Fruit fly (Drosophila melanogaster): ENCODE data around the gene Pburs.
A peak's percentile ranks its signal among the peaks of the same experiment; 100 is the strongest.

The Pburs gene

DNA sequence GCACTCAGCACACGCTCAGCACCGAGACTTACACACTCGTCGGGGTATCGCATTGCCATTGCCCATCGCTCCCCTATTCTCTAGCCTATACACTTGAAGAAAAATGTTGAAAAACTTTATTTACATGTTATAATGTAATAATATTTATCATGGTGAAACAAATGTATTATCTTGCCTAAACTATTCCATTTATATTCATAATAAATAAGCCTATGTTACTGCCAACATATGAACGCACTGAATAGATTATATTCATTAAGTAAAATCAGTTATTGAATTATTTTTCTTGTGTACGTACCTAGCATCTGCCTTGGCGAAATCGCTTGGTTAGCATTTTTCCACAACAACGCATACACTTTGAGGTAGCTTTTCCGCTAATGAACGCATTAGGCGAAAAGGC, 23.8 kb upstream of the Pburs start (continued):
- peak; percentile 23 for TF ChIP-seq Ssrp (tag; optimal IDR thresholded peaks at IDR 0.05)
- no peak for TF ChIP-seq peb (GFP tag; IDR thresholded peaks at IDR 0.05)
- 0 out of 2 replicates have a peak, but pooled peaks have one; percentile 11 for TF ChIP-seq CG32767 (GFP tag; IDR thresholded peaks at IDR 0.05)
- TF ChIP-seq CG3163 (GFP tag; optimal IDR thresholded peaks at IDR 0.05) = no peak
- TF ChIP-seq sr (GFP tag; IDR thresholded peaks at IDR 0.05) = no peak
- TF ChIP-seq cad (GFP tag; optimal IDR thresholded peaks at IDR 0.05) = no peak
- peak; percentile 6 for TF ChIP-seq CG6854 (GFP tag; optimal IDR thresholded peaks at IDR 0.05)
- TF ChIP-seq CG18262 (tag; optimal IDR thresholded peaks at IDR 0.05) = peak; percentile 73
- TF ChIP-seq prd (optimal IDR thresholded peaks at IDR 0.05) = no peak
- peak; percentile 69 for TF ChIP-seq prd (GFP tag; IDR thresholded peaks at IDR 0.05)
- 0 out of 2 replicates have a peak, but pooled peaks have one; percentile 43 for TF ChIP-seq CG10959 (GFP tag; IDR thresholded peaks at IDR 0.05)
- TF ChIP-seq CG6813 (GFP tag; optimal IDR thresholded peaks at IDR 0.05) = peak; percentile 41
- TF ChIP-seq CG4360 (GFP tag; IDR thresholded peaks at IDR 0.05) = 0 out of 2 replicates have a peak, but pooled peaks have one; percentile 29
- no peak for TF ChIP-seq seq (GFP tag; IDR thresholded peaks at IDR 0.05)
- TF ChIP-seq CG2199 (GFP tag; IDR thresholded peaks at IDR 0.05) = no peak
- TF ChIP-seq ac (GFP tag; optimal IDR thresholded peaks at IDR 0.05) = peak; percentile 9
- TF ChIP-seq CoRest (tag; optimal IDR thresholded peaks at IDR 0.05) = peak; percentile 69
- no peak for TF ChIP-seq trh (GFP tag; optimal IDR thresholded peaks at IDR 0.05)
- no peak for TF ChIP-seq en (GFP tag; optimal IDR thresholded peaks at IDR 0.05)
- no peak for TF ChIP-seq CG42726 (GFP tag; IDR thresholded peaks at IDR 0.05; ENCODE audit: partially characterized antibody)
- no peak for TF ChIP-seq Sry-β (GFP tag; optimal IDR thresholded peaks at IDR 0.05)
- no peak for TF ChIP-seq aop (GFP tag; IDR thresholded peaks at IDR 0.05)
- TF ChIP-seq CG7839 (tag; optimal IDR thresholded peaks at IDR 0.05) = peak; percentile 72
- TF ChIP-seq bsh (GFP tag; optimal IDR thresholded peaks at IDR 0.05) = peak in 1 of 2 experiments; percentile 61
- no peak for TF ChIP-seq usp (GFP tag; optimal IDR thresholded peaks at IDR 0.05)
- no peak for TF ChIP-seq fu2 (GFP tag; optimal IDR thresholded peaks at IDR 0.05)
- TF ChIP-seq Blimp-1 (GFP tag; optimal IDR thresholded peaks at IDR 0.05) = peak; percentile 64
- peak; percentile 18; the same call in 1 of the 2 replicates for TF ChIP-seq E2f2 (GFP tag; IDR thresholded peaks at IDR 0.05)
- peak; percentile 25; the same call in 1 of the 3 replicates for TF ChIP-seq CG7357 (GFP tag; IDR thresholded peaks at IDR 0.05)
- TF ChIP-seq tio (GFP tag; optimal IDR thresholded peaks at IDR 0.05) = no peak
- peak; percentile 41 for TF ChIP-seq Nf-YB (GFP tag; optimal IDR thresholded peaks at IDR 0.05)
- no peak for TF ChIP-seq Opbp (GFP tag; IDR thresholded peaks at IDR 0.05; ENCODE audit: partially characterized antibody)
- TF ChIP-seq CG6254 (GFP tag; optimal IDR thresholded peaks at IDR 0.05) = peak; percentile 14
- no peak for TF ChIP-seq CG6175 (GFP tag; IDR thresholded peaks at IDR 0.05)
- no peak for TF ChIP-seq CG8290 (GFP tag; optimal IDR thresholded peaks at IDR 0.05)
- TF ChIP-seq CG8290 (tag; optimal IDR thresholded peaks at IDR 0.05) = peak in 1 of 2 experiments; percentile 8
- no peak for TF ChIP-seq Hey (tag; optimal IDR thresholded peaks at IDR 0.05)
- peak; percentile 42 for TF ChIP-seq trem (tag; optimal IDR thresholded peaks at IDR 0.05)
- TF ChIP-seq E2f1 (GFP tag; IDR thresholded peaks at IDR 0.05) = peak; percentile 54; the same call in 1 of the 2 replicates
- TF ChIP-seq stc (GFP tag; IDR thresholded peaks at IDR 0.05) = no peak
- TF ChIP-seq eve (GFP tag; optimal IDR thresholded peaks at IDR 0.05) = peak in 1 of 2 experiments; percentile 49
- peak; percentile 43 for TF ChIP-seq Fer3 (tag; optimal IDR thresholded peaks at IDR 0.05)
- TF ChIP-seq eyg (GFP tag; optimal IDR thresholded peaks at IDR 0.05) = no peak
- TF ChIP-seq MTF-1 (GFP tag; optimal IDR thresholded peaks at IDR 0.05; ENCODE audit: borderline replicate concordance) = no peak
- no peak for TF ChIP-seq sima (GFP tag; optimal IDR thresholded peaks at IDR 0.05)
- peak; percentile 69 for TF ChIP-seq CG12391 (tag; optimal IDR thresholded peaks at IDR 0.05)
- peak; percentile 19 for TF ChIP-seq lilli (GFP tag; optimal IDR thresholded peaks at IDR 0.05)
- TF ChIP-seq Jarid2 (GFP tag; optimal IDR thresholded peaks at IDR 0.05) = no peak
- no peak for TF ChIP-seq Bteb2 (GFP tag; optimal IDR thresholded peaks at IDR 0.05)
- no peak for TF ChIP-seq ftz-f1 (GFP tag; optimal IDR thresholded peaks at IDR 0.05)
- TF ChIP-seq Asciz (GFP tag; optimal IDR thresholded peaks at IDR 0.05) = peak; percentile 18
- TF ChIP-seq CG43689 (GFP tag; IDR thresholded peaks at IDR 0.05) = no peak
